Fruit fly (Drosophila melanogaster) whole organism, adult: Measurements from ENCODE around the gene CG13258.
A peak's percentile ranks its signal among the peaks of the same experiment; 100 is the strongest.

ENCODE experiments used
- CG11617 ChIP-seq: fragments of 200-800 bp; sonication (Bioruptor generic); optimal IDR thresholded peaks from 2 replicates; lab custom pipeline; 2017; ENCODE audit warnings: mild to moderate bottlenecking, missing biosample characterization, missing genetic modification reagents, missing genetic modification characterization
- CG12768 ChIP-seq: fragments of 200-800 bp; sonication (Bioruptor generic); optimal IDR thresholded peaks from 2 replicates; lab custom pipeline; 2017; ENCODE audit warnings: missing biosample characterization, missing genetic modification characterization, mild to moderate bottlenecking, moderate library complexity, missing genetic modification reagents
- CG14711 ChIP-seq: fragments of 200-800 bp; sonication (Bioruptor generic); optimal IDR thresholded peaks from 2 replicates; lab custom pipeline; 2018; ENCODE audit warnings: missing biosample characterization, mild to moderate bottlenecking, missing genetic modification characterization, moderate library complexity
- CG1620 ChIP-seq: fragments of 200-800 bp; sonication (Bioruptor generic); optimal IDR thresholded peaks from 2 replicates; lab custom pipeline; 2016; ENCODE audit warnings: missing biosample characterization, missing genetic modification characterization
- CG33017 ChIP-seq: fragments of 200-800 bp; sonication (Bioruptor generic); optimal IDR thresholded peaks from 2 replicates; lab custom pipeline; 2018; ENCODE audit warnings: missing biosample characterization, mild to moderate bottlenecking, missing genetic modification characterization, moderate library complexity
- CG5204 ChIP-seq: fragments of 200-800 bp; sonication (Bioruptor generic); optimal IDR thresholded peaks from 2 replicates; lab custom pipeline; 2016; ENCODE audit warnings: missing biosample characterization, missing genetic modification characterization
- CG7045 ChIP-seq: fragments of 200-800 bp; sonication (Bioruptor generic); optimal IDR thresholded peaks from 2 replicates; lab custom pipeline; 2017; ENCODE audit warnings: missing biosample characterization, mild to moderate bottlenecking, missing genetic modification characterization
- CG7101 ChIP-seq: fragments of 200-800 bp; sonication (Bioruptor generic); optimal IDR thresholded peaks from 2 replicates; lab custom pipeline; 2018; ENCODE audit warnings: missing biosample characterization, mild to moderate bottlenecking, missing genetic modification characterization, moderate library complexity
- Clk ChIP-seq: fragments of 200-800 bp; sonication (Bioruptor generic); optimal IDR thresholded peaks from 2 replicates; lab custom pipeline; 2017; ENCODE audit warnings: missing biosample characterization, missing genetic modification characterization
- Crg-1 ChIP-seq: fragments of 200-800 bp; sonication (Bioruptor generic); optimal IDR thresholded peaks from 2 replicates; lab custom pipeline; 2016; ENCODE audit warnings: missing biosample characterization, missing genetic modification characterization
- Hr96 ChIP-seq: fragments of 200-800 bp; sonication (Bioruptor generic); optimal IDR thresholded peaks from 2 replicates; lab custom pipeline; 2016; ENCODE audit warnings: missing biosample characterization, missing genetic modification characterization
- Mnt ChIP-seq: fragments of 200-800 bp; sonication (Bioruptor generic); optimal IDR thresholded peaks from 2 replicates; lab custom pipeline; 2016; ENCODE audit warnings: missing biosample characterization, mild to moderate bottlenecking, missing genetic modification characterization
- bab1 ChIP-seq: fragments of 200-800 bp; sonication (Bioruptor generic); optimal IDR thresholded peaks from 3 replicates; lab custom pipeline; 2019; ENCODE audit warnings: missing biosample characterization, mild to moderate bottlenecking, missing genetic modification characterization, moderate library complexity
- cic ChIP-seq: fragments of 200-800 bp; sonication (Bioruptor generic); optimal IDR thresholded peaks from 2 replicates; lab custom pipeline; 2017; ENCODE audit warnings: missing biosample characterization, mild to moderate bottlenecking, missing genetic modification characterization, moderate library complexity
- cnc ChIP-seq, 2 experiments: fragments of >200 bp; optimal IDR thresholded peaks; 2 replicates each; lab custom pipeline; 2017
- kay ChIP-seq: fragments of 200-800 bp; sonication (Bioruptor generic); peaks from one replicate; lab custom pipeline; 2016; ENCODE audit warnings: missing biosample characterization, missing genetic modification characterization, borderline replicate concordance
- ovo ChIP-seq: fragments of 200-800 bp; sonication (Bioruptor generic); optimal IDR thresholded peaks from 2 replicates; lab custom pipeline; 2016; ENCODE audit warnings: missing biosample characterization, missing genetic modification characterization
- pad ChIP-seq: fragments of 200-800 bp; sonication (Bioruptor generic); optimal IDR thresholded peaks from 3 replicates; lab custom pipeline; 2017; ENCODE audit warnings: missing biosample characterization, missing genetic modification characterization, mild to moderate bottlenecking, moderate library complexity, missing genetic modification reagents
- tj ChIP-seq: fragments of 200-800 bp; sonication (Bioruptor generic); optimal IDR thresholded peaks from 3 replicates; lab custom pipeline; 2017; ENCODE audit warnings: missing biosample characterization, mild to moderate bottlenecking, missing genetic modification characterization, moderate library complexity
- toe ChIP-seq: fragments of 200-800 bp; sonication (Bioruptor generic); optimal IDR thresholded peaks from 2 replicates; lab custom pipeline; 2016; ENCODE audit warnings: missing biosample characterization, missing genetic modification characterization

CG13258 gene

DNA sequence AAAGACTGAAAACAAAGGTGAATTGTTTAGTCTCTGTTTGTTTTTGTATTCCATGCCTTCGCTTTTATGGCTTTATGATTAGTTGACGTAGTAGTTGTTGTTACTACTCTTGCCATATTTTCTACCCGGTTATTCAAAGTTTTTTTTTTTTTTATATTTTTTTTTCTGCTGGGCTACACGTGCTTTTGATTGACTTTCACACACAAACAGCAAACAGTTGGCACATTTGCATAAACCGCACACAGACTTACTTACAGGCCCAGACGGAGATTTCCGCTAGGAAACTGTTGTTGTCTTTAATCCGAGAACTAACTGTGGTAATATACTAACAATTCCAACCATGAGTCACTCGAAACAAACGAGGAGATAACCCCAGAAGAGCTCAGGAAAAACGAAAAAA, 23.0 kb upstream of the CG13258 start:
- TF ChIP-seq CG7101 (no peak), CG12768 (GFP tag; lab: Kevin White, UChicago) (peak; percentile 3), CG5204 (GFP tag; lab: Kevin White, UChicago) (no peak), CG14711 (tag; lab: Kevin White, UChicago) (no peak), toe (no peak), CG11617 (GFP tag; lab: Kevin White, UChicago) (no peak), pad (GFP tag; lab: Kevin White, UChicago) (no peak), CG7045 (GFP tag; lab: Kevin White, UChicago) (no peak), ovo (GFP tag; lab: Kevin White, UChicago) (peak; percentile 40), cic (GFP tag; lab: Kevin White, UChicago) (peak; percentile 76), Hr96 (GFP tag; lab: Kevin White, UChicago) (no peak), Clk (GFP tag; lab: Kevin White, UChicago) (no peak), CG1620 (GFP tag; lab: Kevin White, UChicago) (no peak), cnc (optimal IDR thresholded peaks at IDR 0.05; lab: Kevin White, UChicago) (no peak), Crg-1 (GFP tag; lab: Kevin White, UChicago) (no peak), kay (GFP tag; lab: Kevin White, UChicago) (peak; percentile 98), tj (GFP tag; lab: Kevin White, UChicago) (no peak), Mnt (GFP tag; lab: Kevin White, UChicago) (peak; percentile 61), bab1 (GFP tag; lab: Kevin White, UChicago) (no peak), CG33017 (tag; lab: Kevin White, UChicago) (no peak)

dm6 chr2L:16315027-16315426, 22.2 kb upstream of the CG13258 start:
- TF ChIP-seq tj (GFP tag; lab: Kevin White, UChicago) (peak; percentile 81), CG1620 (GFP tag; lab: Kevin White, UChicago) (no peak), CG7101 (peak; percentile 54), Clk (GFP tag; lab: Kevin White, UChicago) (no peak), Mnt (GFP tag; lab: Kevin White, UChicago) (peak; percentile 83), Hr96 (GFP tag; lab: Kevin White, UChicago) (no peak), CG7045 (GFP tag; lab: Kevin White, UChicago) (peak; percentile 25), ovo (GFP tag; lab: Kevin White, UChicago) (peak; percentile 35), toe (no peak), CG5204 (GFP tag; lab: Kevin White, UChicago) (no peak), bab1 (GFP tag; lab: Kevin White, UChicago) (peak; percentile 1), kay (GFP tag; lab: Kevin White, UChicago) (peak; percentile 98), cic (GFP tag; lab: Kevin White, UChicago) (peak; percentile 100), CG14711 (tag; lab: Kevin White, UChicago) (peak; percentile 80), CG12768 (GFP tag; lab: Kevin White, UChicago) (peak; percentile 83), pad (GFP tag; lab: Kevin White, UChicago) (peak; percentile 32), CG33017 (tag; lab: Kevin White, UChicago) (peak; percentile 58), cnc (optimal IDR thresholded peaks at IDR 0.05; lab: Kevin White, UChicago) (no peak), Crg-1 (GFP tag; lab: Kevin White, UChicago) (no peak), CG11617 (GFP tag; lab: Kevin White, UChicago) (peak; percentile 37)

DNA sequence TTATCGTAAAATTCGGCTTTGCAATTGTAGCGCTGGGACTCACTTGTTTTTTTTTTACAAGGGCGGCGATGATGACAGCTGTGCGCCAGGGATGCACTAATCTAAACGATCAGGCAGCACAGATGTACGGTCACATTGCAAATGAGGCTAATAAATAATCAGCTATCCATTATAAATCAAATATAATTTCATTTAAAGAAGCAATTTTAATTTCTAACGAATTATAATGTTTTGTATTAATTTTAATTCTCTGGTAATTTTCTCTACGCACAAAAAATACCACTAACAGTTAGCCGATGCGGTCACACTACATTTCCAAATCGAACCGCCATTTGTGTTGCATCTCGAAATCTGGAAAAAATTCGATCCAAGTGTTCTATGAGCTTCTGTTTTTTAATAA, 17.8 kb upstream of the CG13258 start, which contains the start of the genes cni and fzy:
Gene cni (minus strand): TSS at position 79 of the 400 bp plus-strand sequence.
Gene fzy (plus strand): TSS at position 309 of the 400 bp plus-strand sequence.
- TF ChIP-seq Mnt (GFP tag; lab: Kevin White, UChicago) (peak; percentile 37), Hr96 (GFP tag; lab: Kevin White, UChicago) (no peak), CG11617 (GFP tag; lab: Kevin White, UChicago) (peak; percentile 67), tj (GFP tag; lab: Kevin White, UChicago) (no peak), CG5204 (GFP tag; lab: Kevin White, UChicago) (no peak), CG14711 (tag; lab: Kevin White, UChicago) (peak; percentile 43), CG1620 (GFP tag; lab: Kevin White, UChicago) (peak; percentile 29), cic (GFP tag; lab: Kevin White, UChicago) (peak; percentile 35), ovo (GFP tag; lab: Kevin White, UChicago) (no peak), CG33017 (tag; lab: Kevin White, UChicago) (no peak), CG7101 (peak; percentile 5), kay (GFP tag; lab: Kevin White, UChicago) (no peak), bab1 (GFP tag; lab: Kevin White, UChicago) (peak; percentile 74), CG7045 (GFP tag; lab: Kevin White, UChicago) (no peak)

dm6 chr2L:16307026-16307703, 14.3 kb upstream of the CG13258 start, which contains the start of the genes CG5861 and Syx5:
Gene CG5861 (minus strand): TSS chr2L:16307298.
Gene Syx5 (plus strand): TSS chr2L:16307346.
- peak; percentile 28 for TF ChIP-seq Clk (GFP tag; lab: Kevin White, UChicago)
- peak; percentile 72 for TF ChIP-seq CG11617 (GFP tag; lab: Kevin White, UChicago)
- peak; percentile 9 for TF ChIP-seq ovo (GFP tag; lab: Kevin White, UChicago)
- TF ChIP-seq cic (GFP tag; lab: Kevin White, UChicago): peak; percentile 59
- TF ChIP-seq kay (GFP tag; lab: Kevin White, UChicago): no peak
- TF ChIP-seq cnc (optimal IDR thresholded peaks at IDR 0.05; lab: Kevin White, UChicago): peak; percentile 46 to 65
- peak; percentile 78 for TF ChIP-seq CG7101
- no peak for TF ChIP-seq CG1620 (GFP tag; lab: Kevin White, UChicago)
- TF ChIP-seq CG12768 (GFP tag; lab: Kevin White, UChicago): peak; percentile 58
- TF ChIP-seq bab1 (GFP tag; lab: Kevin White, UChicago): peak; percentile 78
- peak; percentile 66 for TF ChIP-seq Mnt (GFP tag; lab: Kevin White, UChicago)
- TF ChIP-seq CG33017 (tag; lab: Kevin White, UChicago): peak; percentile 15
- TF ChIP-seq pad (GFP tag; lab: Kevin White, UChicago): peak; percentile 55
- peak; percentile 76 for TF ChIP-seq CG14711 (tag; lab: Kevin White, UChicago)
- no peak for TF ChIP-seq Hr96 (GFP tag; lab: Kevin White, UChicago)
- peak; percentile 35 for TF ChIP-seq Crg-1 (GFP tag; lab: Kevin White, UChicago)
- no peak for TF ChIP-seq CG5204 (GFP tag; lab: Kevin White, UChicago)
- peak; percentile 89 for TF ChIP-seq tj (GFP tag; lab: Kevin White, UChicago)
- peak; percentile 42 for TF ChIP-seq CG7045 (GFP tag; lab: Kevin White, UChicago)
- TF ChIP-seq toe: no peak
